Worm (Caenorhabditis elegans): ENCODE data around the gene T13C5.3.

Gene T13C5.3

DNA sequence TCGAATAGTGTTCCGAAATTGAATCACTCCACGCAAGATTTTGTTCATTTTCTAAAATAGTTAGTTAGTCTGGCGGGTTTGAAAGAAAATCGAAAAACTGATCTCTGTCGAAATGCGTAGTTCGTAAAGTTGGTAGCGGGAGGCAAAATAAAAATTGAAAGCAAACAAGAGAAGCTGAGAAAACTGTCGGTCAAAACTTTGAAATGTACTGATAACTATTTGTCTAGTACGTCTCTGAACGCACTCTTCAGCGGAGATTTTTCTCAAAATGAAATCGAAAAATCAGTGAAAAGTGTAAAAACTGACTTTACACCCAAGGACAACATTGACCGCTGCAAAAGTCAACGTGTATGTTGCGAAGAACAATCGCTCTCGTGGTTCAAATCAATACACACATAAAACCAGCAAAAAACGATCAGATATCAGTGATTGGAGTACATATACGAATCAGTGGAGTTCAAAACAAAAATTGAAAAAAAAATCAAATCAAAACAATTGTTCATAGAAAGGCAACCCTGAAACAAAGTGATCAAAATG is 26.4 kb downstream of the T13C5.3 start, which contains the start of gene bca-1 (continued):
- TF ChIP-seq dpl-1 (GFP tag; optimal IDR thresholded peaks at IDR 0.05) (no peak), mes-2 (tag; optimal IDR thresholded peaks at IDR 0.05; ENCODE audit: poor library complexity, severe bottlenecking) (no peak), ama-1 (optimal IDR thresholded peaks at IDR 0.05) (peak; percentile 37), hmg-1.1 (GFP tag; IDR thresholded peaks at IDR 0.05) (no peak), ztf-7 (tag; optimal IDR thresholded peaks at IDR 0.05) (no peak), dve-1 (tag; optimal IDR thresholded peaks at IDR 0.05; ENCODE audit: insufficient read depth) (peak; percentile 63), ceh-82 (tag; optimal IDR thresholded peaks at IDR 0.05) (no peak), ces-1 (GFP tag; optimal IDR thresholded peaks at IDR 0.05) (no peak), F49E8.2 (tag; optimal IDR thresholded peaks at IDR 0.05; ENCODE audit: borderline replicate concordance) (no peak), lin-39 (tag; optimal IDR thresholded peaks at IDR 0.05) (no peak), php-3 (GFP tag; IDR thresholded peaks at IDR 0.05) (no peak), vab-7 (GFP tag; IDR thresholded peaks at IDR 0.05) (no peak), spr-3 (GFP tag; optimal IDR thresholded peaks at IDR 0.05) (no peak), aha-1 (tag) (peak; percentile 77), set-16 (GFP tag; IDR thresholded peaks at IDR 0.05) (no peak), attf-4 (tag; optimal IDR thresholded peaks at IDR 0.05) (no peak), nhr-41 (GFP tag; IDR thresholded peaks at IDR 0.05) (no peak), Y75B8A.6 (GFP tag; IDR thresholded peaks at IDR 0.05) (no peak), hif-1 (tag; optimal IDR thresholded peaks at IDR 0.05) (peak in 1 of 2 experiments; percentile 24), unc-62 (GFP tag; optimal IDR thresholded peaks at IDR 0.05 in 1 of 2) (peak in 1 of 2 experiments; percentile 92), unc-62 (tag; optimal IDR thresholded peaks at IDR 0.05) (no peak), aly-2 (tag; optimal IDR thresholded peaks at IDR 0.05) (no peak), mxl-3 (GFP tag; optimal IDR thresholded peaks at IDR 0.05) (peak; percentile 37), daf-8 (GFP tag; IDR thresholded peaks at IDR 0.05) (no peak), dmd-9 (GFP tag; IDR thresholded peaks at IDR 0.05) (no peak), T20F7.1 (GFP tag; optimal IDR thresholded peaks at IDR 0.05) (no peak), F44E2.7 (GFP tag; IDR thresholded peaks at IDR 0.05) (no peak), jun-1 (tag; optimal IDR thresholded peaks at IDR 0.05) (no peak), nhr-28 (tag; optimal IDR thresholded peaks at IDR 0.05) (peak; percentile 68), cey-2 (tag; optimal IDR thresholded peaks at IDR 0.05; ENCODE audit: borderline replicate concordance, insufficient read depth) (no peak), lsy-2 (tag; optimal IDR thresholded peaks at IDR 0.05) (peak in 1 of 2 experiments; percentile 40), unc-39 (tag; optimal IDR thresholded peaks at IDR 0.05) (no peak), ceh-28 (tag; optimal IDR thresholded peaks at IDR 0.05) (no peak), pqm-1 (tag; optimal IDR thresholded peaks at IDR 0.05) (no peak), zip-2 (tag; optimal IDR thresholded peaks at IDR 0.05) (no peak), F37D6.2 (tag; optimal IDR thresholded peaks at IDR 0.05) (no peak), D1046.2 (GFP tag; IDR thresholded peaks at IDR 0.05) (no peak), tag-97 (GFP tag; IDR thresholded peaks at IDR 0.05) (no peak), arid-1 (GFP tag; conservative IDR thresholded peaks at IDR 0.05) (no peak), egl-43 (GFP tag; IDR thresholded peaks at IDR 0.05) (no peak), mdl-1 (tag; optimal IDR thresholded peaks at IDR 0.05) (peak in 1 of 2 experiments; percentile 49), snpc-1.2 (GFP tag; IDR thresholded peaks at IDR 0.05) (no peak), nhr-111 (GFP tag; optimal IDR thresholded peaks at IDR 0.05) (no peak), zag-1 (tag; optimal IDR thresholded peaks at IDR 0.05) (no peak), snpc-4 (tag; optimal IDR thresholded peaks at IDR 0.05) (no peak), unc-130 (GFP tag; optimal IDR thresholded peaks at IDR 0.05) (no peak), mdt-29 (GFP tag; IDR thresholded peaks at IDR 0.05) (no peak), ceh-44 (GFP tag; IDR thresholded peaks at IDR 0.05) (no peak), duxl-1 (tag; optimal IDR thresholded peaks at IDR 0.05; ENCODE audit: poor library complexity) (no peak), nhr-102 (tag; optimal IDR thresholded peaks at IDR 0.05) (no peak), nhr-76 (tag; optimal IDR thresholded peaks at IDR 0.05) (no peak), lin-13 (GFP tag; optimal IDR thresholded peaks at IDR 0.05) (no peak)

Measured in whole organism, L4 larva.